Fruit fly (Drosophila melanogaster) whole organism, wandering third instar larva: ENCODE data around the gene Cyp4ae1.

ENCODE experiments used
- CG9705 ChIP-seq: fragments of 200-800 bp; sonication (Bioruptor generic); optimal IDR thresholded peaks from 2 replicates; lab custom pipeline; 2018; ENCODE audit warnings: missing biosample characterization, mild to moderate bottlenecking, missing genetic modification characterization
- Dfd ChIP-seq: fragments of >200 bp; optimal IDR thresholded peaks from 2 replicates; lab custom pipeline; 2017; ENCODE audit warnings: missing biosample characterization, missing genetic modification characterization
- HLH106 ChIP-seq: fragments of 200-800 bp; optimal IDR thresholded peaks from 3 replicates; lab custom pipeline; 2019; ENCODE audit warnings: missing biosample characterization, mild to moderate bottlenecking, missing genetic modification characterization, moderate library complexity
- Hr78 ChIP-seq: fragments of >200 bp; optimal IDR thresholded peaks from 2 replicates; lab custom pipeline; 2017; ENCODE audit warnings: missing biosample characterization, missing genetic modification characterization
- Jra ChIP-seq: sonication (Bioruptor generic); optimal IDR thresholded peaks from 2 replicates; lab custom pipeline; 2016; ENCODE audit warnings: missing biosample characterization, missing genetic modification characterization
- Mio ChIP-seq: sonication (Bioruptor generic); optimal IDR thresholded peaks from 2 replicates; lab custom pipeline; 2016; ENCODE audit warnings: missing biosample characterization, missing genetic modification characterization
- Sp1 ChIP-seq: fragments of 200-800 bp; sonication (Bioruptor generic); optimal IDR thresholded peaks from 3 replicates; lab custom pipeline; 2019; ENCODE audit warnings: missing biosample characterization, mild to moderate bottlenecking, missing genetic modification characterization, moderate library complexity
- br ChIP-seq: fragments of 200-800 bp; sonication (Bioruptor generic); optimal IDR thresholded peaks from 2 replicates; lab custom pipeline; 2016; ENCODE audit warnings: missing biosample characterization, missing genetic modification characterization
- lola ChIP-seq: fragments of >200 bp; optimal IDR thresholded peaks from 2 replicates; lab custom pipeline; 2017; ENCODE audit warnings: missing biosample characterization, missing genetic modification characterization
- pan ChIP-seq: fragments of >200 bp; optimal IDR thresholded peaks from 2 replicates; lab custom pipeline; 2017
- tai ChIP-seq: sonication (Bioruptor generic); optimal IDR thresholded peaks from 2 replicates; lab custom pipeline; 2016; ENCODE audit warnings: missing biosample characterization, missing genetic modification characterization
- usp ChIP-seq: fragments of >200 bp; optimal IDR thresholded peaks from 2 replicates; lab custom pipeline; 2017; ENCODE audit warnings: missing biosample characterization, missing genetic modification characterization

DNA sequence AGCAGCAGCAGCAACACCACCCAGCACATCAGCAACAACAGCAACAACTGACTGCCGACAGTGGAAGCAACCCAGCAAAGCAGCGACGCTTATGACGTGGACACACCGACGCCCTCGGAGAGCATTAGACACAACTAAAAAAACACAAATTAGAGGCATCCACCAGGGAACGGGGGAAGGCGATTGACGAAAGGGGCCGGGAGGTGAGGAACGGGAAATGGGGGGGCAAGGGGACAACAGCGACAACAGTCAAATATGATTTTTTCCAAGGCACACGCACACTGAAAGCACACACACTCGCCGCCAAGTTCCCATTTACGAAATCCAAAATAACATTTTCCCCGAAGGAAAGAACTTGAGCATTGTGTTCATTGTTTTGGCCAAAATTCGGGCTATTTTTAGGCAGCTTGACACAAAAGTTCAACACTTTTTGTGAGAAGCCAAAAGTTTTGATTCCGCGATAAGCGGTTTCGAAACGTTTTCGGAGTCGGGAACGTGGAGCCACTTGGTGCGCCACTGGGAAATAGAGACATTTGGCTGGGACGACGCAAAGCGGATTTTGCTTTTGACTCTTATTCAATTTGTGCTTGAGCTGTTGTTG lies 29.9 kb downstream of the Cyp4ae1 start:
- TF ChIP-seq Jra (no peak), Mio (GFP tag; lab: Kevin White, UChicago) (no peak), br (GFP tag; lab: Kevin White, UChicago) (no peak), usp (GFP tag; lab: Kevin White, UChicago) (no peak), pan (lab: Kevin White, UChicago) (no peak), lola (no peak), HLH106 (tag; lab: Kevin White, UChicago) (no peak), CG9705 (no peak), Hr78 (GFP tag; lab: Kevin White, UChicago) (no peak), Dfd (GFP tag; lab: Kevin White, UChicago) (no peak), Sp1 (GFP tag; lab: Kevin White, UChicago) (no peak), tai (GFP tag; lab: Kevin White, UChicago) (no peak)
